Worm (Caenorhabditis elegans) whole organism, L4 larva: ENCODE data around the gene W08G11.5.
A peak's percentile ranks its signal among the peaks of the same experiment; 100 is the strongest.

Source experiments
- D1046.2 ChIP-seq: fragments of 200-800 bp; sonication (Bioruptor generic); IDR thresholded peaks from 2 replicates; pipeline ENCODE4 v1.3.6; 2022; ENCODE audit warnings: missing genetic modification characterization, missing compliant biosample characterization
- F10B5.3 ChIP-seq: sonication (generic microtip); optimal IDR thresholded peaks from 2 replicates; lab custom pipeline; 2016; ENCODE audit warnings: mild to moderate bottlenecking, missing genetic modification characterization, missing compliant biosample characterization
- R02D3.7 ChIP-seq: fragments of 150-350 bp; sonication (generic microtip); optimal IDR thresholded peaks from 3 replicates; lab custom pipeline; 2014; ENCODE audit warnings: missing biosample characterization, missing genetic modification characterization
- T20F7.1 ChIP-seq: fragments of 200-800 bp; sonication (Bioruptor generic); optimal IDR thresholded peaks from 2 replicates; lab custom pipeline; 2018; ENCODE audit warnings: mild to moderate bottlenecking, missing genetic modification characterization, missing compliant biosample characterization
- ZK546.5 ChIP-seq, 2 experiments: sonication (generic microtip); optimal IDR thresholded peaks; 2 replicates each; lab custom pipeline; 2017; ENCODE audit warnings: missing biosample characterization in 2 of 2, missing genetic modification characterization in 2 of 2
- aha-1 ChIP-seq: fragments of 150-350 bp; peaks from one replicate; lab custom pipeline; 2014; ENCODE audit warnings: missing biosample characterization, missing genetic modification characterization
- ama-1 ChIP-seq: fragments of 150-350 bp; optimal IDR thresholded peaks from 2 replicates; lab custom pipeline; 2014; ENCODE audit warnings: inconsistent platforms, mixed read lengths
- arid-1 ChIP-seq: fragments of 200-800 bp; sonication (Bioruptor generic); conservative IDR thresholded peaks from 2 replicates; pipeline ENCODE4 v1.3.6; 2022; ENCODE audit warnings: missing genetic modification reagents, missing genetic modification characterization, missing compliant biosample characterization
- ceh-20 ChIP-seq: fragments of 200-800 bp; sonication (Bioruptor generic); IDR thresholded peaks from 2 replicates; pipeline ENCODE4 v1.3.6; 2022; ENCODE audit warnings: missing genetic modification reagents, missing genetic modification characterization, missing compliant biosample characterization
- ceh-28 ChIP-seq: fragments of 150-350 bp; optimal IDR thresholded peaks from 2 replicates; lab custom pipeline; 2014; ENCODE audit warnings: missing biosample characterization, missing genetic modification reagents, missing genetic modification characterization
- ceh-82 ChIP-seq: sonication (generic microtip); optimal IDR thresholded peaks from 2 replicates; lab custom pipeline; 2017; ENCODE audit warnings: missing biosample characterization, missing genetic modification characterization
- cey-2 ChIP-seq: sonication (generic microtip); optimal IDR thresholded peaks from 3 replicates; lab custom pipeline; 2017; ENCODE audit warnings: missing genetic modification characterization, mild to moderate bottlenecking, missing compliant biosample characterization, antibody characterized with exemption, borderline replicate concordance; ENCODE audit not compliant: insufficient read depth
- ctbp-1 ChIP-seq: fragments of 200-800 bp; sonication (Bioruptor generic); IDR thresholded peaks from 2 replicates; pipeline ENCODE4 v1.3.6; 2022; ENCODE audit warnings: missing genetic modification reagents, missing genetic modification characterization, missing compliant biosample characterization
- daf-12 ChIP-seq: fragments of 150-350 bp; optimal IDR thresholded peaks from 2 replicates; lab custom pipeline; 2014; ENCODE audit warnings: missing biosample characterization, missing genetic modification reagents, missing genetic modification characterization
- daf-16 ChIP-seq, 3 experiments: sonication (generic microtip); optimal IDR thresholded peaks; 2 replicates each; lab custom pipeline; 2016 to 2017; ENCODE audit warnings: missing genetic modification characterization in 3 of 3, missing genetic modification reagents in 3 of 3, mild to moderate bottlenecking in 2 of 3, missing compliant biosample characterization in 2 of 3, missing biosample characterization in 1 of 3, moderate library complexity in 1 of 3
- dmd-6 ChIP-seq: fragments of 200-800 bp; sonication (Bioruptor generic); IDR thresholded peaks from 2 replicates; pipeline ENCODE4 v1.3.6; 2022; ENCODE audit warnings: missing genetic modification reagents, missing genetic modification characterization, missing compliant biosample characterization
- dve-1 ChIP-seq: sonication (generic microtip); optimal IDR thresholded peaks from 2 replicates; lab custom pipeline; 2017; ENCODE audit warnings: antibody characterized with exemption, mild to moderate bottlenecking, missing genetic modification characterization, missing compliant biosample characterization; ENCODE audit not compliant: insufficient read depth
- egl-27 ChIP-seq: sonication (generic microtip); optimal IDR thresholded peaks from 3 replicates; lab custom pipeline; 2017; ENCODE audit warnings: missing biosample characterization, missing genetic modification reagents, missing genetic modification characterization
- fkh-10 ChIP-seq: fragments of 150-350 bp; optimal IDR thresholded peaks from 2 replicates; lab custom pipeline; 2014; ENCODE audit warnings: missing biosample characterization, missing genetic modification reagents, missing genetic modification characterization
- fos-1 ChIP-seq: fragments of 150-350 bp; optimal IDR thresholded peaks from 2 replicates; lab custom pipeline; 2014; ENCODE audit warnings: missing biosample characterization, missing genetic modification characterization
- hif-1 ChIP-seq, 2 experiments: sonication (generic microtip); optimal IDR thresholded peaks; 2 replicates each; lab custom pipeline; 2016 to 2017; ENCODE audit warnings: missing compliant biosample characterization in 2 of 2, missing genetic modification characterization in 2 of 2, missing genetic modification reagents in 2 of 2, missing genotype in 2 of 2, mild to moderate bottlenecking in 1 of 2
- hlh-11 ChIP-seq: fragments of 200-800 bp; sonication (Bioruptor generic); optimal IDR thresholded peaks from 2 replicates; lab custom pipeline; 2018; ENCODE audit warnings: mild to moderate bottlenecking, missing genetic modification characterization, missing compliant biosample characterization
- hlh-30 ChIP-seq: sonication (generic microtip); optimal IDR thresholded peaks from 2 replicates; lab custom pipeline; 2017; ENCODE audit warnings: antibody characterized with exemption, mild to moderate bottlenecking, missing genetic modification characterization, missing compliant biosample characterization; ENCODE audit not compliant: insufficient read depth
- jun-1 ChIP-seq: fragments of 150-350 bp; optimal IDR thresholded peaks from 2 replicates; lab custom pipeline; 2014; ENCODE audit warnings: missing biosample characterization, missing genetic modification reagents, missing genetic modification characterization
- lin-13 ChIP-seq: fragments of 150-350 bp; optimal IDR thresholded peaks from 2 replicates; lab custom pipeline; 2014; ENCODE audit warnings: missing biosample characterization, missing genetic modification reagents, missing genetic modification characterization
- lin-15B ChIP-seq: fragments of 150-350 bp; sonication (generic microtip); optimal IDR thresholded peaks from 3 replicates; lab custom pipeline; 2014; ENCODE audit warnings: missing biosample characterization, missing genetic modification characterization
- lin-29 ChIP-seq: fragments of 200-800 bp; sonication (Bioruptor generic); IDR thresholded peaks from 2 replicates; pipeline ENCODE4 v1.3.6; 2022; ENCODE audit warnings: missing genetic modification reagents, missing genetic modification characterization, missing compliant biosample characterization
- lir-3 ChIP-seq: sonication (generic microtip); optimal IDR thresholded peaks from 2 replicates; lab custom pipeline; 2016; ENCODE audit warnings: mild to moderate bottlenecking, missing genetic modification characterization, missing compliant biosample characterization
- lsy-2 ChIP-seq, 2 experiments: fragments of 150-350 bp in 1 of 2; sonication (generic microtip) in 1 of 2; optimal IDR thresholded peaks; 2 replicates each; lab custom pipeline; 2014 to 2017; ENCODE audit warnings: missing biosample characterization in 2 of 2, missing genetic modification characterization in 2 of 2
- mdl-1 ChIP-seq, 2 experiments: fragments of 150-350 bp in 1 of 2; sonication (generic microtip) in 1 of 2; optimal IDR thresholded peaks; 2 replicates each; lab custom pipeline; 2014 to 2017; ENCODE audit warnings: missing biosample characterization in 2 of 2, missing genetic modification characterization in 2 of 2
- mdt-29 ChIP-seq: fragments of 200-800 bp; sonication (Bioruptor generic); IDR thresholded peaks from 2 replicates; pipeline ENCODE4 v1.3.6; 2022; ENCODE audit warnings: missing genetic modification reagents, missing genetic modification characterization, missing compliant biosample characterization
- mep-1 ChIP-seq: fragments of 150-350 bp; sonication (generic microtip); optimal IDR thresholded peaks from 3 replicates; lab custom pipeline; 2014; ENCODE audit warnings: missing biosample characterization, missing genetic modification characterization
- mxl-2 ChIP-seq: fragments of 200-800 bp; sonication (Bioruptor generic); conservative IDR thresholded peaks from 2 replicates; pipeline ENCODE4 v1.3.6; 2022; ENCODE audit warnings: missing genetic modification reagents, missing genetic modification characterization, missing compliant biosample characterization
- nhr-10 ChIP-seq: fragments of 150-350 bp; optimal IDR thresholded peaks from 2 replicates; lab custom pipeline; 2014; ENCODE audit warnings: missing biosample characterization, missing genetic modification characterization
- nhr-25 ChIP-seq: sonication (generic microtip); optimal IDR thresholded peaks from 2 replicates; lab custom pipeline; 2017; ENCODE audit warnings: missing genetic modification characterization, mild to moderate bottlenecking, missing compliant biosample characterization, antibody characterized with exemption, moderate library complexity, borderline replicate concordance; ENCODE audit not compliant: insufficient read depth
- nhr-28 ChIP-seq: fragments of 150-350 bp; optimal IDR thresholded peaks from 2 replicates; lab custom pipeline; 2014; ENCODE audit warnings: missing biosample characterization, missing genetic modification characterization
- nhr-77 ChIP-seq: fragments of 150-350 bp; optimal IDR thresholded peaks from 2 replicates; lab custom pipeline; 2014; ENCODE audit warnings: missing biosample characterization, missing genetic modification characterization
- pqm-1 ChIP-seq: sonication (generic microtip); optimal IDR thresholded peaks from 2 replicates; lab custom pipeline; 2017; ENCODE audit warnings: missing biosample characterization, missing genetic modification characterization
- sdz-12 ChIP-seq: fragments of 200-800 bp; sonication (Bioruptor generic); optimal IDR thresholded peaks from 2 replicates; lab custom pipeline; 2018; ENCODE audit warnings: mild to moderate bottlenecking, missing genetic modification characterization, missing compliant biosample characterization
- snpc-1.2 ChIP-seq: fragments of 200-800 bp; sonication (Bioruptor generic); IDR thresholded peaks from 2 replicates; pipeline ENCODE4 v1.3.6; 2022; ENCODE audit warnings: missing genetic modification reagents, missing genetic modification characterization, missing compliant biosample characterization
- vab-7 ChIP-seq: fragments of 200-800 bp; sonication (Bioruptor generic); IDR thresholded peaks from 2 replicates; pipeline ENCODE4 v1.3.6; 2022; ENCODE audit warnings: missing genetic modification reagents, missing genetic modification characterization, missing compliant biosample characterization
- zfp-2 ChIP-seq: sonication (generic microtip); optimal IDR thresholded peaks from 2 replicates; lab custom pipeline; 2016; ENCODE audit warnings: mild to moderate bottlenecking, missing genetic modification characterization, missing compliant biosample characterization
- zip-11 ChIP-seq: fragments of 200-800 bp; sonication (Bioruptor generic); IDR thresholded peaks from 2 replicates; pipeline ENCODE4 v1.3.6; 2022; ENCODE audit warnings: missing genetic modification characterization, missing compliant biosample characterization
- zip-2 ChIP-seq: fragments of 150-350 bp; optimal IDR thresholded peaks from 2 replicates; lab custom pipeline; 2014; ENCODE audit warnings: missing biosample characterization, missing genetic modification characterization
- ztf-11 ChIP-seq: fragments of 150-350 bp; optimal IDR thresholded peaks from 2 replicates; lab custom pipeline; 2014; ENCODE audit warnings: missing biosample characterization, missing genetic modification characterization

W08G11.5 gene

DNA sequence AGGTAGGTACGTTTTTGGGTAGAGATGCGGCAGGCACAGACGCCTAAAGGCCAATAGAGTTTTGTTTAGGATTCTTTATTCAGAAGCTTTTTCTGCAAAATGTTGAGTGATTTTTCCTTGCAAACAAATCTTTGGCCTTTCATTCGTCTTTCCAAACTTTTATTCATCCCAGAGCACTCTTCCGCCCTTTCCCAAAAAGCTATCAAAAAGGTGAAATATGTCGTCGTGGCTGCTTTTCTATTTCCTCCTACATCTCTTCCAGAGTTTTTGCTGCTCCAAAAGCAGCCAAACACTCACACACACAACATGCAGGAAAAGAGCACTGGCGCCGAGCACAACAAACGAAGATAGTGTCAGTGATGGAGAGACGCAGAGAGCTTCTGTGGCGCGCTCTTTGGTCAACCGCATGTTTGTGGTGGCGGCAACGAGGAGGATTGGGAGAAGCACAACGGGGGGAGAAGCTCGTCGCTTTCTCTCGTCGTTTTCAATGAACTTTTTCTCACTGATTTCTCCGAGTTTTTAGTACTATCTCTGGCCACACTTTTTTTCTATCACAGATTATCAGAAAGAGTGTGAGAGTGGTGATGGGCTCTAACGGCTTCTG is 4.6 kb upstream of the W08G11.5 start (continued):
- TF ChIP-seq snpc-1.2 (GFP tag; lab: Robert Waterston, UW) = no peak
- no peak for TF ChIP-seq lin-29 (GFP tag; lab: Robert Waterston, UW)
- no peak for TF ChIP-seq egl-27 (tag; lab: Kevin White, UChicago)
- TF ChIP-seq zfp-2 = no peak
- TF ChIP-seq hlh-30 (tag; lab: Kevin White, UChicago) = peak; percentile 79
- peak; percentile 62 for TF ChIP-seq dve-1 (tag; lab: Kevin White, UChicago)
- TF ChIP-seq sdz-12 (GFP tag; lab: Kevin White, UChicago) = no peak
- TF ChIP-seq daf-12 = no peak
- no peak for TF ChIP-seq D1046.2
- no peak for TF ChIP-seq ctbp-1
- no peak for TF ChIP-seq ceh-82
- TF ChIP-seq ama-1 (lab: Kevin White, UChicago) = no peak
- TF ChIP-seq nhr-25 (tag; lab: Kevin White, UChicago) = no peak
- no peak for TF ChIP-seq T20F7.1 (GFP tag; lab: Kevin White, UChicago)
- TF ChIP-seq zip-2 (tag; lab: Kevin White, UChicago) = no peak
- no peak for TF ChIP-seq F10B5.3 (tag; lab: Kevin White, UChicago)
- no peak for TF ChIP-seq arid-1 (GFP tag; lab: Robert Waterston, UW)
- TF ChIP-seq hif-1 (tag; optimal IDR thresholded peaks at IDR 0.05; lab: Kevin White, UChicago) = peak in 1 of 2 experiments; percentile 39
- peak; percentile 45 for TF ChIP-seq mep-1
- TF ChIP-seq mdl-1 (tag; optimal IDR thresholded peaks at IDR 0.05; lab: Kevin White, UChicago) = peak; percentile 9 to 75
- no peak for TF ChIP-seq cey-2 (tag; lab: Kevin White, UChicago)
- TF ChIP-seq zip-11 (GFP tag; lab: Robert Waterston, UW) = no peak
- peak; percentile 72 for TF ChIP-seq nhr-28
- TF ChIP-seq fkh-10 (GFP tag; lab: Kevin White, UChicago) = peak; percentile 62
- peak; percentile 33; the same call in 1 of the 2 replicates for TF ChIP-seq ceh-20 (GFP tag; lab: Robert Waterston, UW)

DNA sequence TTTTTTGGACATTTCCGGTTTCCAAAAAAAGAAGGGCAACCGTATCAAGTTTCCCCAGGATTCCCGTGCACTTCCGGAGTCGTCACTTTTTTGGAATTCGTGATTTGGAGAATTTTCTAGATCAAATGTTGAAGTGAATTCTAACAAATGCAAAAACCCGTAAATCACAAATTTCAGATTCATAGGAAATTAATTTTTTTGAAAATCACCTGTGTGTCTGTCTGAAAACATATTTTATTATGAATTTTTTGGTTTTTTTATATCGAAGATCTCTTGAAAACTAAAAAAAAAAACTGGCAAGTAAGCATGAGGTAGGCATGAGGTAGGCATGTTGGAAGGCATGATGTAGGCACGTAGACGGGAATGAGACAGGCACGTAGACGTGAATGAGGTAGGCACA is 3.8 kb upstream of the W08G11.5 start:
- TF ChIP-seq aha-1 (tag; lab: Kevin White, UChicago) = peak; percentile 60
- TF ChIP-seq lin-13 (GFP tag; lab: Kevin White, UChicago) = no peak

DNA sequence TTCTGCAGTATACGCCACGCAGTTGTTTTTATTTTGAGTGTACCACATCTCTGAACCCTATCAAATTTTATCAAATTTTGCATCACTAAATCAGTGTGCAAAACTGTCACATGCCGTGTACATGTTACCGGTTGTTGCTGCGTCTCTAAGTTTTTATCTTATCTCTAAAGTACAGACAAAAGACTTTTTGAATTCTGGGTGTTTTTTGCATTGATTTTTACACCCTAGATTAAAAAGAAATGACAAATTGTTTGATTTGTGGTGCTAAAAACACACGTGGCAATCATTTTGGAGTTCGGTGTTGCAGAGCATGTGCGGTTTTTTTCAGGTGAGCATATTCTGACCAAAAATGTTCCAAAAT is 4.1 kb downstream of the W08G11.5 start, which contains the start of gene nhr-193:
Gene nhr-193, plus strand, starts transcription at position 51 of the 361 bp plus-strand sequence.
- TF ChIP-seq dmd-6 (GFP tag; lab: Robert Waterston, UW) = peak; percentile 74
- no peak for TF ChIP-seq ceh-28 (tag; lab: Kevin White, UChicago)
- peak; percentile 18 for TF ChIP-seq hlh-30 (tag; lab: Kevin White, UChicago)
- peak; percentile 46 for TF ChIP-seq pqm-1 (tag; lab: Kevin White, UChicago)
- no peak for TF ChIP-seq nhr-25 (tag; lab: Kevin White, UChicago)
- no peak for TF ChIP-seq jun-1
- TF ChIP-seq nhr-28 = peak; percentile 54
- no peak for TF ChIP-seq lir-3
- peak; percentile 61 for TF ChIP-seq dve-1 (tag; lab: Kevin White, UChicago)
- TF ChIP-seq nhr-77 (tag; lab: Kevin White, UChicago) = peak; percentile 1
- no peak for TF ChIP-seq ztf-11 (tag; lab: Kevin White, UChicago)
- no peak for TF ChIP-seq fos-1 (tag; lab: Kevin White, UChicago)
- peak; percentile 63 for TF ChIP-seq hlh-11 (tag; lab: Kevin White, UChicago)
- TF ChIP-seq fkh-10 (GFP tag; lab: Kevin White, UChicago) = no peak
- no peak for TF ChIP-seq mxl-2 (GFP tag; lab: Robert Waterston, UW)
- no peak for TF ChIP-seq lin-15B (tag; lab: Kevin White, UChicago)
- TF ChIP-seq nhr-10 (tag; lab: Kevin White, UChicago) = no peak
- TF ChIP-seq lsy-2 (tag; optimal IDR thresholded peaks at IDR 0.05; lab: Kevin White, UChicago) = no peak
- TF ChIP-seq snpc-1.2 (GFP tag; lab: Robert Waterston, UW) = no peak
- no peak for TF ChIP-seq aha-1 (tag; lab: Kevin White, UChicago)
- TF ChIP-seq mdl-1 (tag; optimal IDR thresholded peaks at IDR 0.05; lab: Kevin White, UChicago) = peak in 1 of 2 experiments; percentile 39
- no peak for TF ChIP-seq mdt-29
- TF ChIP-seq R02D3.7 (tag; lab: Kevin White, UChicago) = no peak
- TF ChIP-seq ZK546.5 (tag; optimal IDR thresholded peaks at IDR 0.05; lab: Kevin White, UChicago) = no peak
- no peak for TF ChIP-seq vab-7
- TF ChIP-seq daf-16 (GFP tag; optimal IDR thresholded peaks at IDR 0.05; lab: Kevin White, UChicago) = no peak
- peak; percentile 39 for TF ChIP-seq daf-16 (tag; optimal IDR thresholded peaks at IDR 0.05; lab: Kevin White, UChicago)
